Fruit fly (Drosophila melanogaster): Measurements from ENCODE around the gene CAH4.

Gene CAH4

dm6 chr3R:24857459-24857858 is at the start of gene CAH4:
CAH4 (minus strand) TSS chr3R:24857559.
- TF ChIP-seq CTCF (optimal IDR thresholded peaks at IDR 0.05) (no peak), CG8478 (optimal IDR thresholded peaks at IDR 0.05) (no peak)

DNA sequence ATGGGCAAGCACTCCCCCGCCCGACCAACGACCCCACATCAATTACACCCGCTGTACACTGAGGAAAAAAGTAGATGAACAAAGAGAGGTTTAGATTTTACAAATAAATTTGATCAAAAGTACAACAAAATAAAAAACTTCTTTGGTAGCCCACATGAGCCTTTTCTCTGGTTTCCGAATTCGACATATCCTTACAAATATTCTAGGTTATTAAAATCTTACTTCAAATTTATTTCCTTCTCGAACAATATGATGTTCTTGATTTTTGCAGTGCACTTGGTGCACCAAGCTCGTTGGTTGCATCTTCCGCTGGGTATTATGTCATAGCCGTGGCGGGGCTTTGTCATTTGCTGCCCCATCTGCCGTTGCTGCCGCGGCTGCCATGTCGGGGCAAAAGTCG is 49.3 kb upstream of the CAH4 start:
- TF ChIP-seq CTCF (optimal IDR thresholded peaks at IDR 0.05) (no peak), CG8478 (optimal IDR thresholded peaks at IDR 0.05) (no peak)

DNA sequence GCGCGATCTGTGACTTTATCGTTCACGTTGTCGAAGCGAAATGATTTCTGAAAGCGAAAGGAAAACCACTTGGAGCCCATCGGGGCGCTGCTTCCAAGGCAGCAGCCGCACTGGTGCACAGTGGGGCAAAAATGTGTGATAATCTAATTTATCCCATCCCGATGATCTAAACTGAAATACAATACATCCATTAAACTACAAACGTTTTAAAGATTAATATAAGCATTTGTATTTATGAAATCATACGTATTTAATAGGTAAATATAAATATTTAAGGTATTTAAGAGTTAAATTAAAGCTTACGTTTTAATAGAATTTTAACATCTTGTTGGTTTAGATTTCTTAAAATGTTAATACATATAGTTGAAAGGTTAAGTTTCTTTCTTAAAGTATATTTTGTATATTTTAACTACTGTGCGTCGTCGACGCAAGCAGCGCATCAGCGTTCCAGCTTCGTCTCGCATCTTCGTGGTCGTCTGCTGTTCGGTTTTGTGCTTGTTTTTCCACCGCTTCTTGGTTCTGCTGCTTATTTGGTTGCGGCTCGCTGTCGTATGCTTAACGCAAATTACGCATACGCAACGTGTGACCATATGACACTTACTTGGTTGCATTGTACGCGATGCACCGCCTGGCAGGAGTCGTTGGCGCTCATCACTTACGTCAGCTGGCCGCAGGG is 48.7 kb upstream of the CAH4 start, which contains the start of gene CG13643:
Gene CG13643 (minus strand): TSS at position 46 of the 676 bp plus-strand sequence.
- TF ChIP-seq CTCF (optimal IDR thresholded peaks at IDR 0.05) (no peak), CG8478 (optimal IDR thresholded peaks at IDR 0.05) (no peak)

- TF ChIP-seq CG8478 (optimal IDR thresholded peaks at IDR 0.05) (no peak), CTCF (optimal IDR thresholded peaks at IDR 0.05) (no peak)
These were observed 43.5 kb upstream of the CAH4 start, which contains the start of gene CG10845 for dm6 chr3R:24900816-24901215. CG10845 (plus strand) TSS chr3R:24901116.

dm6 chr3R:24894419-24895206 is 37.3 kb upstream of the CAH4 start, which contains the start of the genes CG31121 and CG11069:
CG31121 (minus strand) TSS chr3R:24894605.
CG11069 (plus strand) TSS chr3R:24894742.
- TF ChIP-seq CTCF (optimal IDR thresholded peaks at IDR 0.05) (no peak), CG8478 (optimal IDR thresholded peaks at IDR 0.05) (no peak)

DNA sequence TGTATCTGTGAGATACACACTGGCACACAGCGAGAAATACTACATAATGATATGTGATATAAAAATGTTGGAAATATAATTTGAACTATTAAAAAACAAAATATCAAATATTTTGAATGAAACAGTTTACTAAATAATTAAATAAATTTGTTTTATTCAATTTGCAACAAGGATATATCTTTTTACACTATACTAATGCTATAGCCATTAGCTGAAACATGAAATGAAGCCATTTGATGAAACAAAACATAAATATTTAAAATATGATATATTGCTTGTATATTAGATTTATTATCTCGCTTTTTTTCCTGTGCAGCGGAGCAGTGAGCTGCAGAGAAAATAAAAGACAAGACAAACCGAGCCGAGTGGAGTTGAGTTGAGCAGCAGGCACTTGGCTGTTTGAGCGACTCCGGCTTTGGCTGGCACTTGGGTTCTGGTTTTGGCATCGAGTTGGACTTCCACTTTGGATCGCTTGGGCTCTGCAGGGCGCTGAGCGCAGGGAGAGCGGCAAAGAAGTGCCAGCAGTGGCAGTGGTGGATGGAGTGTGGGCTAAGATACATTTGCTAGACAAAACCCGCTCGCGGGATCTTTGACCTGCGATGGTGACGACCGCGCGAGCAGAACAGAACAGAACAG is 36.1 kb upstream of the CAH4 start:
- TF ChIP-seq CG8478 (optimal IDR thresholded peaks at IDR 0.05) (no peak), CTCF (optimal IDR thresholded peaks at IDR 0.05) (no peak)

DNA sequence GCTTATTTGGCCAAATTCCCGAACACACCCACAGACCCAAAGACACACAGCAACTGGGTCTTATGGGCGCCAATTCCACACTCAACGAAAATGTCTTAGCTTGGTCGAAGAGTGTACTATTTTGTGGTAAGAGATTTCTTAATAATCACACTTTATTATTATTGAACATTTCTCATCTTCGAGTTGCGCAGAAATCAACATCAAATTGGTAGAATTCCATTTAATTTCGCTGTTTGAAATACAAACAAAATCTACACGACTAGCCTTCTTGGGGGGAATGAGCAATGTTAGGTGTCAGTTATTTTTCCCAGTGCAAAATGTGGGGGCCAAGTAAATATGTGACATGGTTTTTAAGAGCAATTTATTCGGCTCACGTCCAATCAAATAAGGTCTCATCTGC is 33.6 kb upstream of the CAH4 start:
- TF ChIP-seq CG8478 (optimal IDR thresholded peaks at IDR 0.05) (no peak), CTCF (optimal IDR thresholded peaks at IDR 0.05) (no peak)

DNA sequence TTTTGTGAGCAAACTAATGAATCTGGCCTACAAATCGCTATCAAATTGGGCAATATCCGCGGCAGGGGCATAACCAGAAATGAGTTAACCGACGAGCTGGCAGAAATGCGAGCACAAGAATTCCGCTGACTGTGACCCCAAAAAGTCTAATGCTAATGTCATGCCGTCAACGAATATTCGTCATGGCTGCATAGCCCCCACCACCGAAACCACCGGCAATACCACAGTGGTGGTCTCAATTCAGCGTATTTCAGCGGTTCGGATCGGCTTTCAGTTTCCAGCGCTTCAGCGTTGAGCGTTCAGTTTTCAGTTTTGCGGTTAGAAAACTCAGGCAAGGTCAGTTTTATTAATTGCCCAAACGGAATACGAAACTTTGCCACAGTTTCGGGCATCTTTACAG is 32.9 kb upstream of the CAH4 start:
- TF ChIP-seq CG8478 (optimal IDR thresholded peaks at IDR 0.05), result no peak
- TF ChIP-seq CTCF (optimal IDR thresholded peaks at IDR 0.05), result no peak

dm6 chr3R:24889303-24889892 is 32.0 kb upstream of the CAH4 start:
- no peak for TF ChIP-seq CG8478 (optimal IDR thresholded peaks at IDR 0.05)
- no peak for TF ChIP-seq CTCF (optimal IDR thresholded peaks at IDR 0.05)

DNA sequence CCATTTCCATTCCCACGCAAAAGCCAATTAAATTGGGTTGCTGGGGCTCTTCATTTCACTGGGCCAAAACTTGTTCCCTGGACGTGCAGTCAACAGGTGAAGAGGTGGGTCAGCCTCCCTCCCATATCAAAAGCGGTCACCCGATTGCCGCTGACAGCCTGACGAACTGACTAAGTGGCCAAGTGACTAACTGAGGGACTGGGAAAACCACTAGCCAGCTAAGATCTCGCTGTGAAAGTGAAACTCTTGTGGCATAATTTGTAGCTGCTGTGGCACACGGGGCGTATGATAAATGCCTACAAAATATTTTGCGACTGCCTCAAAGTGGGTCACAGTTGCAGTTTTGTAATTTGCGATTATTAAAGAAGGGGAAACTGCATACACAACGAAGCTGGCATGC is 31.1 kb upstream of the CAH4 start:
- no peak for TF ChIP-seq CG8478 (optimal IDR thresholded peaks at IDR 0.05)

DNA sequence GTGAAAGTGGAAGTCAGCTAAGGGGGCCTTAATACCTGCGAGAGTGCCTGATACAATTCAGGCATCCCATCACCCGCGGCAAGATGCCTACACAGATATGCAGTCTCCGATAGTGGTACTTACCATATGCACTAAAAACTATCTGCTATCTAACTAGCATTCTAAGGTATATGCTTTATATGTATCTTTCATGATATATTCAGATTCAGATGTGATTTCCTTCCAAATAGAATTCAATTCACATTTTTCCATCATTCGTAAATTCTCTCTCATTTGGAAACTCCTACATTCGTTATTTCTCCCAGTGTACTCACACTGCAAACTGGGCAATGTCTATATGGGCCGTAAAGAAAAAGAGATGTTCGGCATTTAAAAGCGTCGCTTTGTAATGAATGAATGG is 29.1 kb upstream of the CAH4 start:
- TF ChIP-seq CTCF (optimal IDR thresholded peaks at IDR 0.05) (no peak), CG8478 (optimal IDR thresholded peaks at IDR 0.05) (no peak)

dm6 chr3R:24878655-24879054 is 21.3 kb upstream of the CAH4 start:
- TF ChIP-seq CTCF (optimal IDR thresholded peaks at IDR 0.05), result no peak
- no peak for TF ChIP-seq CG8478 (optimal IDR thresholded peaks at IDR 0.05)

- TF ChIP-seq CG8478 (optimal IDR thresholded peaks at IDR 0.05), result no peak
- no peak for TF ChIP-seq CTCF (optimal IDR thresholded peaks at IDR 0.05)
These were observed 19.6 kb upstream of the CAH4 start, which contains the start of the genes CG11089 and CG31381 for dm6 chr3R:24876843-24877457. CG11089 (plus strand) TSS chr3R:24877045. CG31381 (plus strand) TSS chr3R:24877045.

- TF ChIP-seq CTCF (optimal IDR thresholded peaks at IDR 0.05) (no peak), CG8478 (optimal IDR thresholded peaks at IDR 0.05) (no peak)
These were observed 18.8 kb upstream of the CAH4 start, which contains the start of gene CG3744 for dm6 chr3R:24875939-24876842. CG3744 (minus strand) TSS chr3R:24876654.
